Fruit fly (Drosophila melanogaster) whole organism, wandering third instar larva: ENCODE data around the gene CG11920.

ENCODE experiments used
- Abd-B ChIP-seq: fragments of >200 bp; optimal IDR thresholded peaks from 2 replicates; lab custom pipeline; 2017; ENCODE audit warnings: missing biosample characterization, missing genetic modification characterization
- CG32264 ChIP-seq: fragments of 200-800 bp; sonication (Bioruptor generic); optimal IDR thresholded peaks from 2 replicates; lab custom pipeline; 2016; ENCODE audit warnings: missing biosample characterization, missing genetic modification characterization
- CG9705 ChIP-seq: fragments of 200-800 bp; sonication (Bioruptor generic); optimal IDR thresholded peaks from 2 replicates; lab custom pipeline; 2018; ENCODE audit warnings: missing biosample characterization, mild to moderate bottlenecking, missing genetic modification characterization
- Dfd ChIP-seq: fragments of >200 bp; optimal IDR thresholded peaks from 2 replicates; lab custom pipeline; 2017; ENCODE audit warnings: missing biosample characterization, missing genetic modification characterization
- GATAd ChIP-seq: sonication (Bioruptor generic); optimal IDR thresholded peaks from 2 replicates; lab custom pipeline; 2016; ENCODE audit warnings: missing biosample characterization, missing genetic modification characterization
- HLH106 ChIP-seq: fragments of 200-800 bp; optimal IDR thresholded peaks from 3 replicates; lab custom pipeline; 2019; ENCODE audit warnings: missing biosample characterization, mild to moderate bottlenecking, missing genetic modification characterization, moderate library complexity
- Hnf4 ChIP-seq: fragments of 200-800 bp; sonication (Bioruptor generic); optimal IDR thresholded peaks from 2 replicates; lab custom pipeline; 2016; ENCODE audit warnings: missing biosample characterization, mild to moderate bottlenecking, missing genetic modification characterization
- Hr78 ChIP-seq: fragments of >200 bp; optimal IDR thresholded peaks from 2 replicates; lab custom pipeline; 2017; ENCODE audit warnings: missing biosample characterization, missing genetic modification characterization
- Hr83 ChIP-seq: fragments of 200-300 bp; sonication (Bioruptor generic); optimal IDR thresholded peaks from 2 replicates; lab custom pipeline; 2016; ENCODE audit warnings: missing biosample characterization, mild to moderate bottlenecking, missing genetic modification characterization, moderate library complexity; ENCODE audit not compliant: poor library complexity, severe bottlenecking
- Jra ChIP-seq: sonication (Bioruptor generic); optimal IDR thresholded peaks from 2 replicates; lab custom pipeline; 2016; ENCODE audit warnings: missing biosample characterization, missing genetic modification characterization
- Mio ChIP-seq: sonication (Bioruptor generic); optimal IDR thresholded peaks from 2 replicates; lab custom pipeline; 2016; ENCODE audit warnings: missing biosample characterization, missing genetic modification characterization
- Myc ChIP-seq: fragments of >200 bp; optimal IDR thresholded peaks from 2 replicates; lab custom pipeline; 2017
- OdsH ChIP-seq: fragments of 200-800 bp; sonication (Bioruptor generic); optimal IDR thresholded peaks from 2 replicates; lab custom pipeline; 2016; ENCODE audit warnings: missing biosample characterization, mild to moderate bottlenecking, missing genetic modification characterization
- Rel ChIP-seq, 2 experiments: fragments of 200-800 bp; sonication (Bioruptor generic) in 1 of 2; optimal IDR thresholded peaks; 2 replicates in 1 of 2; 3 replicates in 1 of 2; lab custom pipeline; 2016 to 2019; ENCODE audit warnings: mild to moderate bottlenecking in 2 of 2, missing biosample characterization in 2 of 2, missing genetic modification characterization in 2 of 2, moderate library complexity in 1 of 2
- Sp1 ChIP-seq: fragments of 200-800 bp; sonication (Bioruptor generic); optimal IDR thresholded peaks from 3 replicates; lab custom pipeline; 2019; ENCODE audit warnings: missing biosample characterization, mild to moderate bottlenecking, missing genetic modification characterization, moderate library complexity
- Vsx2 ChIP-seq: fragments of 200-300, 225-300 bp; sonication (Bioruptor generic); optimal IDR thresholded peaks from 2 replicates; lab custom pipeline; 2018; ENCODE audit warnings: missing biosample characterization, missing genetic modification characterization; ENCODE audit not compliant: partially characterized antibody
- br ChIP-seq: fragments of 200-800 bp; sonication (Bioruptor generic); optimal IDR thresholded peaks from 2 replicates; lab custom pipeline; 2016; ENCODE audit warnings: missing biosample characterization, missing genetic modification characterization
- brk ChIP-seq: fragments of 200-800 bp; sonication (Bioruptor generic); optimal IDR thresholded peaks from 2 replicates; lab custom pipeline; 2016; ENCODE audit warnings: missing biosample characterization, mild to moderate bottlenecking, missing genetic modification characterization
- dl ChIP-seq, 2 experiments: fragments of 175-275, 200-275 bp in 1 of 2; fragments of 200-275 bp in 1 of 2; sonication (Bioruptor generic); optimal IDR thresholded peaks; lab custom pipeline; 2018; ENCODE audit warnings: mild to moderate bottlenecking in 2 of 2, missing biosample characterization in 2 of 2, missing genetic modification characterization in 2 of 2, moderate library complexity in 2 of 2; ENCODE audit not compliant: partially characterized antibody in 2 of 2, insufficient read depth in 1 of 2
- dmrt93B ChIP-seq: fragments of 200-800 bp; sonication (Bioruptor generic); optimal IDR thresholded peaks from 2 replicates; lab custom pipeline; 2018; ENCODE audit warnings: missing biosample characterization, mild to moderate bottlenecking, missing genetic modification characterization
- dsf ChIP-seq: sonication (Bioruptor generic); optimal IDR thresholded peaks from 2 replicates; lab custom pipeline; 2016; ENCODE audit warnings: missing biosample characterization, missing genetic modification characterization, borderline replicate concordance
- ey ChIP-seq: fragments of 200-800 bp; sonication (Bioruptor generic); optimal IDR thresholded peaks from 2 replicates; lab custom pipeline; 2016; ENCODE audit warnings: missing biosample characterization, missing genetic modification characterization
- foxo ChIP-seq, 2 experiments: fragments of 200-800 bp; sonication (Bioruptor generic); optimal IDR thresholded peaks; 2 replicates in 1 of 2; 3 replicates in 1 of 2; lab custom pipeline; 2016 to 2017; ENCODE audit warnings: missing biosample characterization in 2 of 2, missing genetic modification characterization in 2 of 2
- fru ChIP-seq: fragments of 200-800 bp; sonication (Bioruptor generic); optimal IDR thresholded peaks from 3 replicates; lab custom pipeline; 2016; ENCODE audit warnings: missing biosample characterization, mild to moderate bottlenecking, missing genetic modification characterization
- h ChIP-seq: fragments of 200-800 bp; sonication (Bioruptor generic); optimal IDR thresholded peaks from 3 replicates; lab custom pipeline; 2016; ENCODE audit warnings: missing biosample characterization, mild to moderate bottlenecking, missing genetic modification characterization
- jim ChIP-seq: fragments of 175-275, 200-325 bp; sonication (Bioruptor generic); optimal IDR thresholded peaks from 2 replicates; lab custom pipeline; 2016; ENCODE audit warnings: missing biosample characterization, mild to moderate bottlenecking, missing genetic modification characterization
- lola ChIP-seq: fragments of >200 bp; optimal IDR thresholded peaks from 2 replicates; lab custom pipeline; 2017; ENCODE audit warnings: missing biosample characterization, missing genetic modification characterization
- psq ChIP-seq: fragments of 200-800 bp; sonication (Bioruptor generic); optimal IDR thresholded peaks from 3 replicates; lab custom pipeline; 2017; ENCODE audit warnings: missing biosample characterization, mild to moderate bottlenecking, missing genetic modification characterization, moderate library complexity
- rgr ChIP-seq: fragments of 200-800 bp; sonication (Bioruptor generic); optimal IDR thresholded peaks from 3 replicates; lab custom pipeline; 2016; ENCODE audit warnings: missing biosample characterization, mild to moderate bottlenecking, missing genetic modification characterization
- sage ChIP-seq: fragments of 200-800 bp; sonication (Bioruptor generic); optimal IDR thresholded peaks from 2 replicates; lab custom pipeline; 2016; ENCODE audit warnings: missing biosample characterization, mild to moderate bottlenecking, missing genetic modification characterization
- sv ChIP-seq: fragments of 200-800 bp; sonication (Bioruptor generic); optimal IDR thresholded peaks from 3 replicates; lab custom pipeline; 2016; ENCODE audit warnings: missing biosample characterization, missing genetic modification characterization
- tai ChIP-seq: sonication (Bioruptor generic); optimal IDR thresholded peaks from 2 replicates; lab custom pipeline; 2016; ENCODE audit warnings: missing biosample characterization, missing genetic modification characterization
- woc ChIP-seq: sonication (Bioruptor generic); optimal IDR thresholded peaks from 2 replicates; lab custom pipeline; 2016; ENCODE audit warnings: missing biosample characterization, mild to moderate bottlenecking, missing genetic modification characterization

CG11920 gene

DNA sequence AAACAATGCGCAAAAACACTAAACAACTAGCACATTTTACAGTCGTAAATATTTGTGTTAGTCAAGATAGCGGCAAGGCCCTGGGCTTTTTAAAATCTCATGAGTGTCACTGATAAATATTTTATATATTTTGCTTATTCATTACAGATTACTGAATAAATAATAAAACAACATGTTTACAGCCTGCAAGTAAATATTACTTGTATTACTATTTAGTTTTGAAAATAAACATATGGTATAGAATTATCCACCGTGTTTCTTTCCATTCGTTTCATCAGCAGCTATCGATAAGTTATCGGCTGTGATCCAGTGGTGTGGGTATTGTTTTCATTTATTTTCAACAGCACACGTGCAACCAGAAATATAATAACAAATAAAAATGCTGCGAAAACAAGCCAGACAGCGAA lies at the start of gene CG11920, which contains the start of gene shams:
CG11920 (plus strand) TSS at position 320 of the 407 bp plus-strand sequence.
shams (minus strand) TSS at position 50 of the 407 bp plus-strand sequence.
- TF ChIP-seq HLH106 (tag; lab: Kevin White, UChicago): peak; percentile 17
- no peak for TF ChIP-seq Hr78
- TF ChIP-seq Myc: peak; percentile 47
- no peak for TF ChIP-seq br (GFP tag; lab: Kevin White, UChicago)
- no peak for TF ChIP-seq h
- no peak for TF ChIP-seq ey
- no peak for TF ChIP-seq fru (GFP tag; lab: Kevin White, UChicago)
- TF ChIP-seq psq (GFP tag; lab: Kevin White, UChicago): no peak
- TF ChIP-seq Mio: no peak
- TF ChIP-seq woc (GFP tag; lab: Kevin White, UChicago): peak; percentile 55
- no peak for TF ChIP-seq Sp1 (GFP tag; lab: Kevin White, UChicago)
- TF ChIP-seq Jra (GFP tag; lab: Kevin White, UChicago): peak; percentile 13
- TF ChIP-seq Dfd (GFP tag; lab: Kevin White, UChicago): no peak
- no peak for TF ChIP-seq lola (GFP tag; lab: Kevin White, UChicago)
- no peak for TF ChIP-seq Rel (GFP tag; optimal IDR thresholded peaks at IDR 0.05; lab: Kevin White, UChicago)
- peak; percentile 17 for TF ChIP-seq Rel (tag; optimal IDR thresholded peaks at IDR 0.05; lab: Kevin White, UChicago)
- peak; percentile 73 for TF ChIP-seq brk (GFP tag; lab: Kevin White, UChicago)
- peak; percentile 25 for TF ChIP-seq OdsH (GFP tag; lab: Kevin White, UChicago)
- TF ChIP-seq tai: no peak
- peak; percentile 20 for TF ChIP-seq Hnf4 (GFP tag; lab: Kevin White, UChicago)
- TF ChIP-seq Abd-B (GFP tag; lab: Kevin White, UChicago): no peak
- TF ChIP-seq, all 38 proteins: peak for 8

DNA sequence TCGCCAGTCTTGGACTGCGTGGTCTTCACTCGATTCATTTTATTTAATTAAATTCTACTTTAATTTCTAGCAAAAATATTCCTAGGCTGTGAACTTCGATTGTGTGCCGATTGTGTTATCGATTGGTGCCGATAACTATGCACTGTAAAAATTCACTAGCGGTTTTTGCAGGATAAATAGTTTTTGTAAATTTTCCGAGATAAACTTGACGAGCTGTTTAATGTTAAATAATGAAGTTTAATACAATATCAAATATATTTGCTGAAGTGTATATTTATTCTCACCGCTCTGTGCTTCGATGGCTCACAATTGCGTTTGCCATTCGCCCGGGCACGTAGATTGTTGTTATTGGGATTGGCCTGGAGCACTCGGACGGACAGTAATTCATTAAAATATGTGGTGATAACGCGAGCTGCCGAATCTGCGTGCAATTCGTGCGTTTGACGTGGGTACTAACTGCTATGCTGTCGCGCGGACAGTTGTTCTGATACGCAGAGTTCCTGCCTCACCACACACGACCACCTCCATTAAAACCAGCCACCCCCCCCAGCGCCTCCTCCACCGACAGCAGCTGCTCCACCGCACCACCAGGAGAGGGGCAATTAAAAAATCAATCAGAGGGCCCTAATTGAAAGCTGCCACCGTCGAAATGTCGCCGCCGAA lies 49.7 kb upstream of the CG11920 start, which contains the start of the genes EMC6 and Hr96:
EMC6 (minus strand) TSS at position 123 of the 663 bp plus-strand sequence.
Hr96 (plus strand) TSS at position 341 of the 663 bp plus-strand sequence.
- TF ChIP-seq brk (GFP tag; lab: Kevin White, UChicago): no peak
- no peak for TF ChIP-seq dmrt93B
- no peak for TF ChIP-seq Rel (GFP tag; optimal IDR thresholded peaks at IDR 0.05; lab: Kevin White, UChicago)
- peak; percentile 76 for TF ChIP-seq Rel (tag; optimal IDR thresholded peaks at IDR 0.05; lab: Kevin White, UChicago)
- peak; percentile 94 for TF ChIP-seq rgr (GFP tag; lab: Kevin White, UChicago)
- peak; percentile 46 for TF ChIP-seq Myc
- TF ChIP-seq HLH106 (tag; lab: Kevin White, UChicago): peak; percentile 92
- no peak for TF ChIP-seq Abd-B (GFP tag; lab: Kevin White, UChicago)
- TF ChIP-seq CG32264: peak; percentile 87
- TF ChIP-seq Jra (GFP tag; lab: Kevin White, UChicago): peak; percentile 93
- peak; percentile 95 for TF ChIP-seq sv (GFP tag; lab: Kevin White, UChicago)
- no peak for TF ChIP-seq Hr78
- peak; percentile 84 for TF ChIP-seq GATAd (GFP tag; lab: Kevin White, UChicago)
- peak; percentile 93 for TF ChIP-seq fru (GFP tag; lab: Kevin White, UChicago)
- TF ChIP-seq jim: peak; percentile 70
- peak; percentile 83 for TF ChIP-seq psq (GFP tag; lab: Kevin White, UChicago)
- TF ChIP-seq dl (GFP tag; optimal IDR thresholded peaks at IDR 0.05; lab: Kevin White, UChicago; ENCODE audit: insufficient read depth in 1 of 2, partially characterized antibody in 2 of 2): no peak
- no peak for TF ChIP-seq Hnf4 (GFP tag; lab: Kevin White, UChicago)
- peak; percentile 95 for TF ChIP-seq h
- TF ChIP-seq Hr83 (GFP tag; lab: Kevin White, UChicago): peak; percentile 98
- peak; percentile 85 for TF ChIP-seq woc (GFP tag; lab: Kevin White, UChicago)
- TF ChIP-seq sage (GFP tag; lab: Kevin White, UChicago): no peak
- no peak for TF ChIP-seq Dfd (GFP tag; lab: Kevin White, UChicago)
- TF ChIP-seq OdsH (GFP tag; lab: Kevin White, UChicago): peak; percentile 87
- TF ChIP-seq Vsx2 (GFP tag; lab: Kevin White, UChicago): peak; percentile 54
- TF ChIP-seq Mio: peak; percentile 60
- peak; percentile 93 for TF ChIP-seq br (GFP tag; lab: Kevin White, UChicago)
- TF ChIP-seq ey: peak; percentile 92
- peak; percentile 88 for TF ChIP-seq CG9705 (GFP tag; lab: Kevin White, UChicago)
- peak; percentile 85 for TF ChIP-seq dsf (GFP tag; lab: Kevin White, UChicago)
- peak; percentile 90 for TF ChIP-seq Sp1 (GFP tag; lab: Kevin White, UChicago)
- TF ChIP-seq foxo (GFP tag; optimal IDR thresholded peaks at IDR 0.05; lab: Kevin White, UChicago): peak; percentile 14 to 94
- TF ChIP-seq, all 38 proteins: peak for 23
